Fruit fly (Drosophila melanogaster): ENCODE data around the gene CG11563.
A peak's percentile ranks its signal among the peaks of the same experiment; 100 is the strongest.

CG11563 gene

dm6 chr3R:31709142-31709541 lies 27.7 kb upstream of the CG11563 start (continued):
- peak; percentile 50; the same call in 1 of the 2 replicates for TF ChIP-seq CG32532 (GFP tag; IDR thresholded peaks at IDR 0.05)
- peak; percentile 35 for TF ChIP-seq oc (tag; optimal IDR thresholded peaks at IDR 0.05)
- no peak for TF ChIP-seq Dad (GFP tag; optimal IDR thresholded peaks at IDR 0.05)
- TF ChIP-seq CG10321 (GFP tag; IDR thresholded peaks at IDR 0.05) = no peak
- peak; percentile 27 for TF ChIP-seq Asciz (GFP tag; optimal IDR thresholded peaks at IDR 0.05)
- peak; percentile 68 for TF ChIP-seq Ptx1 (GFP tag; IDR thresholded peaks at IDR 0.05)
- TF ChIP-seq dpn (GFP tag; optimal IDR thresholded peaks at IDR 0.05) = peak in 1 of 2 experiments; percentile 27
- TF ChIP-seq luna (GFP tag; optimal IDR thresholded peaks at IDR 0.05) = no peak
- TF ChIP-seq CTCF (GFP tag; optimal IDR thresholded peaks at IDR 0.05) = no peak
- no peak for TF ChIP-seq CG10959 (GFP tag; IDR thresholded peaks at IDR 0.05)
- peak; percentile 59 for TF ChIP-seq Ada2b (GFP tag; IDR thresholded peaks at IDR 0.05)
- no peak for TF ChIP-seq Deaf1 (tag; optimal IDR thresholded peaks at IDR 0.05)
- TF ChIP-seq Meics (GFP tag; optimal IDR thresholded peaks at IDR 0.05) = peak; percentile 30
- TF ChIP-seq HLH3B (GFP tag; IDR thresholded peaks at IDR 0.05) = 0 out of 2 replicates have a peak, but pooled peaks have one; percentile 32
- no peak for TF ChIP-seq CG18764 (GFP tag; optimal IDR thresholded peaks at IDR 0.05)
- peak; percentile 17 for TF ChIP-seq pb (GFP tag; optimal IDR thresholded peaks at IDR 0.05)
- no peak for TF ChIP-seq peb (GFP tag; IDR thresholded peaks at IDR 0.05)
- peak; percentile 72 for TF ChIP-seq crol (GFP tag; IDR thresholded peaks at IDR 0.05)
- peak; percentile 59 for TF ChIP-seq vvl (GFP tag; IDR thresholded peaks at IDR 0.05)
- no peak for TF ChIP-seq CoRest (tag; optimal IDR thresholded peaks at IDR 0.05)
- TF ChIP-seq lmd (GFP tag; IDR thresholded peaks at IDR 0.05) = peak; percentile 46; the same call in 1 of the 2 replicates
- TF ChIP-seq Sox102F (GFP tag; optimal IDR thresholded peaks at IDR 0.05) = peak; percentile 36
- no peak for TF ChIP-seq YL-1 (GFP tag; optimal IDR thresholded peaks at IDR 0.05)
- TF ChIP-seq row (GFP tag; IDR thresholded peaks at IDR 0.05) = peak; percentile 33
- peak; percentile 16 for TF ChIP-seq CG15269 (tag; optimal IDR thresholded peaks at IDR 0.05)
- TF ChIP-seq lbe (GFP tag; optimal IDR thresholded peaks at IDR 0.05) = no peak
- no peak for TF ChIP-seq Atf6 (GFP tag; IDR thresholded peaks at IDR 0.05)
- TF ChIP-seq CG2202 (tag; optimal IDR thresholded peaks at IDR 0.05) = no peak
- TF ChIP-seq CG4360 (GFP tag; IDR thresholded peaks at IDR 0.05) = peak; percentile 75
- no peak for TF ChIP-seq bbx (GFP tag; IDR thresholded peaks at IDR 0.05; ENCODE audit: partially characterized antibody)
- TF ChIP-seq CG1603 (tag; optimal IDR thresholded peaks at IDR 0.05) = peak; percentile 42
- peak; percentile 10 for TF ChIP-seq CG15601 (tag; optimal IDR thresholded peaks at IDR 0.05)
- TF ChIP-seq ATbp (GFP tag; optimal IDR thresholded peaks at IDR 0.05) = peak; percentile 1
- TF ChIP-seq CG33213 (GFP tag; optimal IDR thresholded peaks at IDR 0.05) = no peak
- TF ChIP-seq HLHmδ (GFP tag; optimal IDR thresholded peaks at IDR 0.05) = no peak
- 0 out of 2 replicates have a peak, but pooled peaks have one; percentile 23 for TF ChIP-seq H2.0 (GFP tag; IDR thresholded peaks at IDR 0.05)
- no peak for TF ChIP-seq CG10147 (GFP tag; optimal IDR thresholded peaks at IDR 0.05)
- no peak for TF ChIP-seq CG11456 (GFP tag; IDR thresholded peaks at IDR 0.05)
- 0 out of 3 replicates have a peak, but pooled peaks have one; percentile 41 for TF ChIP-seq CG3726 (GFP tag; IDR thresholded peaks at IDR 0.05)
- peak; percentile 42 for TF ChIP-seq Ets65A (GFP tag)
- no peak for TF ChIP-seq HmgD (GFP tag; optimal IDR thresholded peaks at IDR 0.05)
- no peak for TF ChIP-seq CG6854 (GFP tag; optimal IDR thresholded peaks at IDR 0.05)
- peak; percentile 55 for TF ChIP-seq CG11504 (tag; optimal IDR thresholded peaks at IDR 0.05)
- TF ChIP-seq CG14667 (GFP tag; IDR thresholded peaks at IDR 0.05) = 0 out of 2 replicates have a peak, but pooled peaks have one; percentile 6
- TF ChIP-seq aop (GFP tag; IDR thresholded peaks at IDR 0.05) = no peak
- TF ChIP-seq caup (GFP tag; optimal IDR thresholded peaks at IDR 0.05; ENCODE audit: severe bottlenecking) = peak; percentile 13
- TF ChIP-seq Jarid2 (GFP tag; optimal IDR thresholded peaks at IDR 0.05) = no peak
- TF ChIP-seq bsh (GFP tag; optimal IDR thresholded peaks at IDR 0.05) = peak; percentile 13 to 40
- peak; percentile 36 for TF ChIP-seq HHEX (GFP tag; optimal IDR thresholded peaks at IDR 0.05)
